Fruit fly (Drosophila melanogaster) whole organism, embryonic: ENCODE data around the gene msps.
A peak's percentile ranks its signal among the peaks of the same experiment; 100 is the strongest.

ENCODE experiments used
- Bgb ChIP-seq: fragments of 200-800 bp; sonication (Bioruptor generic); IDR thresholded peaks from 2 replicates; pipeline ENCODE4 v1.3.6; 2022; ENCODE audit warnings: missing biosample characterization, missing genetic modification characterization; ENCODE audit not compliant: partially characterized antibody
- CG10274 ChIP-seq: fragments of 200-800 bp; sonication (Bioruptor generic); optimal IDR thresholded peaks from 3 replicates; lab custom pipeline; 2017; ENCODE audit warnings: missing biosample characterization, mild to moderate bottlenecking, missing genetic modification characterization
- CG10654 ChIP-seq: fragments of 200-800 bp; sonication (Bioruptor generic); optimal IDR thresholded peaks from 2 replicates; lab custom pipeline; 2016; ENCODE audit warnings: missing biosample characterization, missing genetic modification characterization
- CG15601 ChIP-seq: fragments of 200-800 bp; sonication (Bioruptor generic); optimal IDR thresholded peaks from 3 replicates; lab custom pipeline; 2019; ENCODE audit warnings: missing biosample characterization, mild to moderate bottlenecking, missing genetic modification characterization, moderate library complexity
- CG17568 ChIP-seq: fragments of 200-800 bp; sonication (Bioruptor generic); optimal IDR thresholded peaks from 2 replicates; lab custom pipeline; 2018; ENCODE audit warnings: missing biosample characterization, mild to moderate bottlenecking, missing genetic modification characterization, moderate library complexity
- CG32532 ChIP-seq: fragments of 200-800 bp; sonication (Bioruptor generic); IDR thresholded peaks from 2 replicates; pipeline ENCODE4 v1.3.6; 2022; ENCODE audit warnings: missing biosample characterization, missing genetic modification characterization
- CG33213 ChIP-seq: fragments of 200-800 bp; sonication (Bioruptor generic); optimal IDR thresholded peaks from 3 replicates; lab custom pipeline; 2016; ENCODE audit warnings: missing biosample characterization, missing genetic modification characterization
- CG33557 ChIP-seq: fragments of 200-800 bp; sonication (Bioruptor generic); optimal IDR thresholded peaks from 2 replicates; lab custom pipeline; 2019; ENCODE audit warnings: missing biosample characterization, mild to moderate bottlenecking, missing genetic modification characterization, moderate library complexity
- CG34376 ChIP-seq: fragments of 200-800 bp; sonication (Bioruptor generic); optimal IDR thresholded peaks from 2 replicates; lab custom pipeline; 2018; ENCODE audit warnings: missing biosample characterization, mild to moderate bottlenecking, missing genetic modification characterization
- CG8944 ChIP-seq: fragments of 200-800 bp; sonication (Bioruptor generic); optimal IDR thresholded peaks from 3 replicates; lab custom pipeline; 2016; ENCODE audit warnings: missing biosample characterization, missing genetic modification characterization
- CHES-1-like ChIP-seq: fragments of 200-800 bp; sonication (Bioruptor generic); optimal IDR thresholded peaks from 2 replicates; lab custom pipeline; 2016; ENCODE audit warnings: missing biosample characterization, missing genetic modification characterization
- CoRest ChIP-seq: fragments of 200-800 bp; sonication (Bioruptor generic); optimal IDR thresholded peaks from 3 replicates; lab custom pipeline; 2018; ENCODE audit warnings: missing biosample characterization, mild to moderate bottlenecking, missing genetic modification characterization, moderate library complexity
- Dad ChIP-seq: fragments of 200-800 bp; sonication (Bioruptor generic); optimal IDR thresholded peaks from 3 replicates; lab custom pipeline; 2016; ENCODE audit warnings: missing biosample characterization, missing genetic modification characterization
- Dbx ChIP-seq: fragments of 200-800 bp; sonication (Bioruptor generic); IDR thresholded peaks from 3 replicates; pipeline ENCODE4 v1.3.6; 2022; ENCODE audit warnings: missing biosample characterization, missing genetic modification characterization
- Dip3 ChIP-seq: fragments of 200-800 bp; sonication (Bioruptor generic); optimal IDR thresholded peaks from 3 replicates; lab custom pipeline; 2016; ENCODE audit warnings: missing biosample characterization, missing genetic modification characterization
- Dref ChIP-seq: fragments of 200-800 bp; sonication (Bioruptor generic); IDR thresholded peaks from 2 replicates; pipeline ENCODE4 v1.3.6; 2022; ENCODE audit warnings: missing biosample characterization, missing genetic modification characterization
- E2f1 ChIP-seq: fragments of 200-800 bp; sonication (Bioruptor generic); IDR thresholded peaks from 2 replicates; pipeline ENCODE4 v1.3.6; 2022; ENCODE audit warnings: missing biosample characterization, missing genetic modification characterization
- Gsc ChIP-seq: fragments of 200-800 bp; sonication (Bioruptor generic); IDR thresholded peaks from 2 replicates; pipeline ENCODE4 v1.3.6; 2022; ENCODE audit warnings: missing biosample characterization, missing genetic modification characterization
- HmgZ ChIP-seq: fragments of 200-800 bp; sonication (Bioruptor generic); optimal IDR thresholded peaks from 2 replicates; lab custom pipeline; 2018; ENCODE audit warnings: missing biosample characterization, mild to moderate bottlenecking, missing genetic modification characterization
- MESR4 ChIP-seq: fragments of 200-800 bp; sonication (Bioruptor generic); optimal IDR thresholded peaks from 2 replicates; lab custom pipeline; 2018; ENCODE audit warnings: missing biosample characterization, mild to moderate bottlenecking, missing genetic modification characterization, moderate library complexity
- NC2β ChIP-seq: fragments of 200-800 bp; sonication (Bioruptor generic); optimal IDR thresholded peaks from 2 replicates; lab custom pipeline; 2016; ENCODE audit warnings: missing biosample characterization, missing genetic modification characterization
- Nf-YC ChIP-seq: fragments of 200-800 bp; optimal IDR thresholded peaks from 3 replicates; lab custom pipeline; 2019; ENCODE audit warnings: missing biosample characterization, mild to moderate bottlenecking, missing genetic modification characterization, moderate library complexity
- cg ChIP-seq: fragments of 200-800 bp; sonication (Bioruptor generic); optimal IDR thresholded peaks from 3 replicates; lab custom pipeline; 2019; ENCODE audit warnings: missing biosample characterization, mild to moderate bottlenecking, missing genetic modification characterization, moderate library complexity
- chm ChIP-seq: fragments of 200-800 bp; sonication (Bioruptor generic); IDR thresholded peaks from 2 replicates; pipeline ENCODE4 v1.3.6; 2022; ENCODE audit warnings: missing biosample characterization, missing genetic modification characterization
- chn ChIP-seq: fragments of 200-800 bp; sonication (Bioruptor generic); optimal IDR thresholded peaks from 2 replicates; lab custom pipeline; 2016; ENCODE audit warnings: missing biosample characterization, missing genetic modification characterization
- en ChIP-seq: fragments of 200-800 bp; sonication (Bioruptor generic); optimal IDR thresholded peaks from 2 replicates; lab custom pipeline; 2016; ENCODE audit warnings: missing biosample characterization, missing genetic modification characterization
- exex ChIP-seq: fragments of 200-800 bp; sonication (Bioruptor generic); optimal IDR thresholded peaks from 4 replicates; lab custom pipeline; 2018; ENCODE audit warnings: missing biosample characterization, mild to moderate bottlenecking, missing genetic modification characterization, moderate library complexity
- fd3F ChIP-seq: fragments of 200-800 bp; sonication (Bioruptor generic); optimal IDR thresholded peaks from 2 replicates; lab custom pipeline; 2018; ENCODE audit warnings: missing biosample characterization, mild to moderate bottlenecking, missing genetic modification characterization, moderate library complexity
- fru ChIP-seq: fragments of >200 bp; optimal IDR thresholded peaks from 2 replicates; lab custom pipeline; 2017
- gcm ChIP-seq: fragments of 200-800 bp; sonication (Bioruptor generic); optimal IDR thresholded peaks from 2 replicates; lab custom pipeline; 2019; ENCODE audit warnings: missing biosample characterization, mild to moderate bottlenecking, missing genetic modification characterization, moderate library complexity
- mld ChIP-seq: fragments of 200-800 bp; sonication (Bioruptor generic); IDR thresholded peaks from 3 replicates; pipeline ENCODE4 v1.3.6; 2022; ENCODE audit warnings: missing biosample characterization, missing genetic modification characterization; ENCODE audit not compliant: partially characterized antibody
- odd ChIP-seq: fragments of 200-800 bp; sonication (Bioruptor generic); optimal IDR thresholded peaks from 2 replicates; lab custom pipeline; 2017; ENCODE audit warnings: missing biosample characterization, mild to moderate bottlenecking, missing genetic modification characterization
- run ChIP-seq: fragments of 200-800 bp; sonication (Bioruptor generic); optimal IDR thresholded peaks from 3 replicates; lab custom pipeline; 2018; ENCODE audit warnings: missing biosample characterization, mild to moderate bottlenecking, missing genetic modification characterization
- seq ChIP-seq: fragments of 200-800 bp; sonication (Bioruptor generic); IDR thresholded peaks from 2 replicates; pipeline ENCODE4 v1.3.6; 2022; ENCODE audit warnings: missing biosample characterization, missing genetic modification characterization
- slou ChIP-seq: fragments of 200-800 bp; sonication (Bioruptor generic); optimal IDR thresholded peaks from 3 replicates; lab custom pipeline; 2016; ENCODE audit warnings: missing biosample characterization, missing genetic modification characterization
- sob ChIP-seq: fragments of 200-800 bp; sonication (Bioruptor generic); IDR thresholded peaks from 2 replicates; pipeline ENCODE4 v1.3.6; 2022; ENCODE audit warnings: missing biosample characterization, missing genetic modification characterization
- sr ChIP-seq: fragments of 200-800 bp; sonication (Bioruptor generic); IDR thresholded peaks from 3 replicates; pipeline ENCODE4 v1.3.6; 2022; ENCODE audit warnings: missing biosample characterization, missing genetic modification characterization
- stwl ChIP-seq: fragments of 200-800 bp; sonication (Bioruptor generic); optimal IDR thresholded peaks from 3 replicates; lab custom pipeline; 2018; ENCODE audit warnings: missing biosample characterization, mild to moderate bottlenecking, missing genetic modification characterization, moderate library complexity
- trh ChIP-seq: fragments of 200-800 bp; sonication (Bioruptor generic); optimal IDR thresholded peaks from 2 replicates; lab custom pipeline; 2016; ENCODE audit warnings: missing biosample characterization, missing genetic modification characterization
- vfl ChIP-seq: fragments of 200-800 bp; sonication (Bioruptor generic); optimal IDR thresholded peaks from 2 replicates; lab custom pipeline; 2016; ENCODE audit warnings: missing biosample characterization, missing genetic modification characterization
- vvl ChIP-seq: fragments of 200-800 bp; sonication (Bioruptor generic); IDR thresholded peaks from 2 replicates; pipeline ENCODE4 v1.3.6; 2022; ENCODE audit warnings: missing biosample characterization, missing genetic modification characterization

Gene msps

dm6 chr3R:16025587-16026223 is 24.9 kb upstream of the msps start, which contains the start of gene pnr (continued):
- no peak for TF ChIP-seq Gsc
- TF ChIP-seq Dip3 (GFP tag; lab: Kevin White, UChicago), result no peak
- no peak for TF ChIP-seq Dad (GFP tag; lab: Kevin White, UChicago)
- peak; percentile 10; the same call in 1 of the 3 replicates for TF ChIP-seq mld
- TF ChIP-seq stwl (tag; lab: Kevin White, UChicago), result no peak
- 0 out of 2 replicates have a peak, but pooled peaks have one; percentile 13 for TF ChIP-seq Dref (GFP tag; lab: Robert Waterston, UW)
- TF ChIP-seq gcm (GFP tag; lab: Kevin White, UChicago), result peak; percentile 53
- peak; percentile 86 for TF ChIP-seq vvl (GFP tag; lab: Robert Waterston, UW)
- TF ChIP-seq CG32532, result peak; percentile 6; the same call in 1 of the 2 replicates
- peak; percentile 30 for TF ChIP-seq CG33557
- peak; percentile 63; the same call in 1 of the 2 replicates for TF ChIP-seq seq (GFP tag; lab: Robert Waterston, UW)
- TF ChIP-seq sr (GFP tag; lab: Robert Waterston, UW), result peak; percentile 34; the same call in 1 of the 3 replicates
- TF ChIP-seq CG34376 (GFP tag; lab: Kevin White, UChicago), result peak; percentile 55
- peak; percentile 100 for TF ChIP-seq Nf-YC (tag; lab: Kevin White, UChicago)
- TF ChIP-seq CoRest (tag; lab: Kevin White, UChicago), result peak; percentile 74
- no peak for TF ChIP-seq CG10654 (GFP tag; lab: Kevin White, UChicago)
- peak; percentile 67; the same call in 1 of the 2 replicates for TF ChIP-seq chm (GFP tag; lab: Robert Waterston, UW)
- peak; percentile 8 for TF ChIP-seq run (tag; lab: Kevin White, UChicago)
- no peak for TF ChIP-seq slou (GFP tag; lab: Kevin White, UChicago)
- TF ChIP-seq NC2β (GFP tag; lab: Kevin White, UChicago), result no peak
- TF ChIP-seq cg (GFP tag; lab: Kevin White, UChicago), result peak; percentile 99
- TF ChIP-seq MESR4 (GFP tag; lab: Kevin White, UChicago), result no peak
- TF ChIP-seq exex (tag; lab: Kevin White, UChicago), result peak; percentile 35
- TF ChIP-seq chn (GFP tag; lab: Kevin White, UChicago), result peak; percentile 33
- no peak for TF ChIP-seq CHES-1-like (GFP tag; lab: Kevin White, UChicago)
- TF ChIP-seq odd (GFP tag; lab: Kevin White, UChicago), result peak; percentile 23
- no peak for TF ChIP-seq CG33213 (GFP tag; lab: Kevin White, UChicago)
- TF ChIP-seq en (GFP tag; lab: Kevin White, UChicago), result no peak
- no peak for TF ChIP-seq CG10274 (GFP tag; lab: Kevin White, UChicago)
- TF ChIP-seq fru (lab: Kevin White, UChicago), result no peak
- TF ChIP-seq sob, result 0 out of 2 replicates have a peak, but pooled peaks have one; percentile 49
- peak; percentile 71 for TF ChIP-seq HmgZ (tag; lab: Kevin White, UChicago)
- no peak for TF ChIP-seq vfl
- TF ChIP-seq Bgb, result peak; percentile 46; the same call in 1 of the 2 replicates
- TF ChIP-seq CG15601 (tag; lab: Kevin White, UChicago), result peak; percentile 11
- TF ChIP-seq Dbx, result 0 out of 3 replicates have a peak, but pooled peaks have one; percentile 36
- TF ChIP-seq E2f1 (GFP tag; lab: Robert Waterston, UW), result no peak
- TF ChIP-seq CG17568 (GFP tag; lab: Kevin White, UChicago), result no peak
- no peak for TF ChIP-seq CG8944 (GFP tag; lab: Kevin White, UChicago)
- no peak for TF ChIP-seq trh (GFP tag; lab: Kevin White, UChicago)
- TF ChIP-seq fd3F, result no peak
